Fruit fly (Drosophila melanogaster) whole organism, wandering third instar larva: ENCODE measurements around the gene pyd.

Source experiments
- Abd-B ChIP-seq: fragments of >200 bp; optimal IDR thresholded peaks from 2 replicates; lab custom pipeline; 2017; ENCODE audit warnings: missing biosample characterization, missing genetic modification characterization
- CG32264 ChIP-seq: fragments of 200-800 bp; sonication (Bioruptor generic); optimal IDR thresholded peaks from 2 replicates; lab custom pipeline; 2016; ENCODE audit warnings: missing biosample characterization, missing genetic modification characterization
- CG9705 ChIP-seq: fragments of 200-800 bp; sonication (Bioruptor generic); optimal IDR thresholded peaks from 2 replicates; lab custom pipeline; 2018; ENCODE audit warnings: missing biosample characterization, mild to moderate bottlenecking, missing genetic modification characterization
- CrebA ChIP-seq: fragments of 200-800 bp; sonication (Bioruptor generic); optimal IDR thresholded peaks from 2 replicates; lab custom pipeline; 2016; ENCODE audit warnings: missing biosample characterization, mild to moderate bottlenecking, missing genetic modification characterization, borderline replicate concordance
- Dfd ChIP-seq: fragments of >200 bp; optimal IDR thresholded peaks from 2 replicates; lab custom pipeline; 2017; ENCODE audit warnings: missing biosample characterization, missing genetic modification characterization
- Dif ChIP-seq: fragments of 200-275, 200-300 bp; sonication (Bioruptor generic); optimal IDR thresholded peaks from 2 replicates; lab custom pipeline; 2018; ENCODE audit warnings: missing biosample characterization, missing genetic modification characterization; ENCODE audit not compliant: partially characterized antibody
- GATAd ChIP-seq: sonication (Bioruptor generic); optimal IDR thresholded peaks from 2 replicates; lab custom pipeline; 2016; ENCODE audit warnings: missing biosample characterization, missing genetic modification characterization
- HLH106 ChIP-seq: fragments of 200-800 bp; optimal IDR thresholded peaks from 3 replicates; lab custom pipeline; 2019; ENCODE audit warnings: missing biosample characterization, mild to moderate bottlenecking, missing genetic modification characterization, moderate library complexity
- Hnf4 ChIP-seq: fragments of 200-800 bp; sonication (Bioruptor generic); optimal IDR thresholded peaks from 2 replicates; lab custom pipeline; 2016; ENCODE audit warnings: missing biosample characterization, mild to moderate bottlenecking, missing genetic modification characterization
- Hr78 ChIP-seq: fragments of >200 bp; optimal IDR thresholded peaks from 2 replicates; lab custom pipeline; 2017; ENCODE audit warnings: missing biosample characterization, missing genetic modification characterization
- Hr83 ChIP-seq: fragments of 200-300 bp; sonication (Bioruptor generic); optimal IDR thresholded peaks from 2 replicates; lab custom pipeline; 2016; ENCODE audit warnings: missing biosample characterization, mild to moderate bottlenecking, missing genetic modification characterization, moderate library complexity; ENCODE audit not compliant: poor library complexity, severe bottlenecking
- Jra ChIP-seq: sonication (Bioruptor generic); optimal IDR thresholded peaks from 2 replicates; lab custom pipeline; 2016; ENCODE audit warnings: missing biosample characterization, missing genetic modification characterization
- Mio ChIP-seq: sonication (Bioruptor generic); optimal IDR thresholded peaks from 2 replicates; lab custom pipeline; 2016; ENCODE audit warnings: missing biosample characterization, missing genetic modification characterization
- Myc ChIP-seq: fragments of >200 bp; optimal IDR thresholded peaks from 2 replicates; lab custom pipeline; 2017
- N ChIP-seq: fragments of >200 bp; optimal IDR thresholded peaks from 2 replicates; lab custom pipeline; 2018; ENCODE audit warnings: missing biosample characterization, missing external identifiers, missing genetic modification characterization
- OdsH ChIP-seq: fragments of 200-800 bp; sonication (Bioruptor generic); optimal IDR thresholded peaks from 2 replicates; lab custom pipeline; 2016; ENCODE audit warnings: missing biosample characterization, mild to moderate bottlenecking, missing genetic modification characterization
- Rel ChIP-seq, 2 experiments: fragments of 200-800 bp; sonication (Bioruptor generic) in 1 of 2; optimal IDR thresholded peaks; 2 replicates in 1 of 2; 3 replicates in 1 of 2; lab custom pipeline; 2016 to 2019; ENCODE audit warnings: mild to moderate bottlenecking in 2 of 2, missing biosample characterization in 2 of 2, missing genetic modification characterization in 2 of 2, moderate library complexity in 1 of 2
- Sp1 ChIP-seq: fragments of 200-800 bp; sonication (Bioruptor generic); optimal IDR thresholded peaks from 3 replicates; lab custom pipeline; 2019; ENCODE audit warnings: missing biosample characterization, mild to moderate bottlenecking, missing genetic modification characterization, moderate library complexity
- Vsx2 ChIP-seq: fragments of 200-300, 225-300 bp; sonication (Bioruptor generic); optimal IDR thresholded peaks from 2 replicates; lab custom pipeline; 2018; ENCODE audit warnings: missing biosample characterization, missing genetic modification characterization; ENCODE audit not compliant: partially characterized antibody
- br ChIP-seq: fragments of 200-800 bp; sonication (Bioruptor generic); optimal IDR thresholded peaks from 2 replicates; lab custom pipeline; 2016; ENCODE audit warnings: missing biosample characterization, missing genetic modification characterization
- brk ChIP-seq: fragments of 200-800 bp; sonication (Bioruptor generic); optimal IDR thresholded peaks from 2 replicates; lab custom pipeline; 2016; ENCODE audit warnings: missing biosample characterization, mild to moderate bottlenecking, missing genetic modification characterization
- dl ChIP-seq, 2 experiments: fragments of 175-275, 200-275 bp in 1 of 2; fragments of 200-275 bp in 1 of 2; sonication (Bioruptor generic); optimal IDR thresholded peaks; lab custom pipeline; 2018; ENCODE audit warnings: mild to moderate bottlenecking in 2 of 2, missing biosample characterization in 2 of 2, missing genetic modification characterization in 2 of 2, moderate library complexity in 2 of 2; ENCODE audit not compliant: partially characterized antibody in 2 of 2, insufficient read depth in 1 of 2
- dmrt93B ChIP-seq: fragments of 200-800 bp; sonication (Bioruptor generic); optimal IDR thresholded peaks from 2 replicates; lab custom pipeline; 2018; ENCODE audit warnings: missing biosample characterization, mild to moderate bottlenecking, missing genetic modification characterization
- dsf ChIP-seq: sonication (Bioruptor generic); optimal IDR thresholded peaks from 2 replicates; lab custom pipeline; 2016; ENCODE audit warnings: missing biosample characterization, missing genetic modification characterization, borderline replicate concordance
- ey ChIP-seq: fragments of 200-800 bp; sonication (Bioruptor generic); optimal IDR thresholded peaks from 2 replicates; lab custom pipeline; 2016; ENCODE audit warnings: missing biosample characterization, missing genetic modification characterization
- foxo ChIP-seq, 2 experiments: fragments of 200-800 bp; sonication (Bioruptor generic); optimal IDR thresholded peaks; 2 replicates in 1 of 2; 3 replicates in 1 of 2; lab custom pipeline; 2016 to 2017; ENCODE audit warnings: missing biosample characterization in 2 of 2, missing genetic modification characterization in 2 of 2
- fru ChIP-seq: fragments of 200-800 bp; sonication (Bioruptor generic); optimal IDR thresholded peaks from 3 replicates; lab custom pipeline; 2016; ENCODE audit warnings: missing biosample characterization, mild to moderate bottlenecking, missing genetic modification characterization
- h ChIP-seq: fragments of 200-800 bp; sonication (Bioruptor generic); optimal IDR thresholded peaks from 3 replicates; lab custom pipeline; 2016; ENCODE audit warnings: missing biosample characterization, mild to moderate bottlenecking, missing genetic modification characterization
- jim ChIP-seq: fragments of 175-275, 200-325 bp; sonication (Bioruptor generic); optimal IDR thresholded peaks from 2 replicates; lab custom pipeline; 2016; ENCODE audit warnings: missing biosample characterization, mild to moderate bottlenecking, missing genetic modification characterization
- lola ChIP-seq: fragments of >200 bp; optimal IDR thresholded peaks from 2 replicates; lab custom pipeline; 2017; ENCODE audit warnings: missing biosample characterization, missing genetic modification characterization
- pan ChIP-seq: fragments of >200 bp; optimal IDR thresholded peaks from 2 replicates; lab custom pipeline; 2017
- psq ChIP-seq: fragments of 200-800 bp; sonication (Bioruptor generic); optimal IDR thresholded peaks from 3 replicates; lab custom pipeline; 2017; ENCODE audit warnings: missing biosample characterization, mild to moderate bottlenecking, missing genetic modification characterization, moderate library complexity
- rgr ChIP-seq: fragments of 200-800 bp; sonication (Bioruptor generic); optimal IDR thresholded peaks from 3 replicates; lab custom pipeline; 2016; ENCODE audit warnings: missing biosample characterization, mild to moderate bottlenecking, missing genetic modification characterization
- sage ChIP-seq: fragments of 200-800 bp; sonication (Bioruptor generic); optimal IDR thresholded peaks from 2 replicates; lab custom pipeline; 2016; ENCODE audit warnings: missing biosample characterization, mild to moderate bottlenecking, missing genetic modification characterization
- sv ChIP-seq: fragments of 200-800 bp; sonication (Bioruptor generic); optimal IDR thresholded peaks from 3 replicates; lab custom pipeline; 2016; ENCODE audit warnings: missing biosample characterization, missing genetic modification characterization
- tai ChIP-seq: sonication (Bioruptor generic); optimal IDR thresholded peaks from 2 replicates; lab custom pipeline; 2016; ENCODE audit warnings: missing biosample characterization, missing genetic modification characterization
- usp ChIP-seq: fragments of >200 bp; optimal IDR thresholded peaks from 2 replicates; lab custom pipeline; 2017; ENCODE audit warnings: missing biosample characterization, missing genetic modification characterization
- woc ChIP-seq: sonication (Bioruptor generic); optimal IDR thresholded peaks from 2 replicates; lab custom pipeline; 2016; ENCODE audit warnings: missing biosample characterization, mild to moderate bottlenecking, missing genetic modification characterization

Gene pyd

DNA sequence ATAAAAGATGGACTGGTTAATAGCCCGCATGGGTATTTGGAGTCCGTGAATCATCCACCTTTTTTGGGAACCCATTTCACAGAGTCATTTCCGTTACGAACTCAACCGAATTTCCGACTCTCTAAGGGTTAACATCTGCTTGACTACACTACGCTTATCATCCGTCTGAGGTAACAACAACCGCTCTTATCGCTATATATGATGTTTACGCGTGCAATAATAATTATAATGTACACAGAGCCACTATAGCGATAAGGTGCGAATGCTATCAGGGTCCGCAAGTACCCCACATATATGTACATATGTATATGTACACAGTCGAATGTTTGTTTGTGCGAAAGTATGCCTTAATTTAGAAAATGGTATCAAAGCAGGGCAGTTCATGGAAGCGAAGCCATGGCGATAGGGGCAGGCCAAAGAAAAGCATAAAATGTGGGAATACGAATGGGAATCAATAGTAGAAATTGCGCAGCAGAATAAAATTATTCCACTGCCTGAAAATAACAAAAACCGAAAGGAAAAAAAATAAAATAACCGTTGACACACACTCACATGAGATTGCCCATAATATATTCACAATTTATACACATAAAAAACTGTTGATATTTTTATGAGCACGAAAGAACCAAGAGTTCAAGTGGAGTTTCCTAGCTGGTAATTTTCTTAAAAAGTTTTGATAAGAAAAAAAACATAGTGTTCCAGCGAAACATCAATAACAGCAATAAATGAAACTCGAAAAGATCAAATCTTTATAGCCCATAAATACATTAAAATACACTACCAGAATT is 121.1 kb downstream of the pyd start (continued):
- TF ChIP-seq N (GFP tag; lab: Kevin White, UChicago) (no peak), ey (GFP tag; lab: Kevin White, UChicago) (peak; percentile 42), jim (GFP tag; lab: Kevin White, UChicago) (no peak)
- TF ChIP-seq, all 38 proteins: peak for 19

DNA sequence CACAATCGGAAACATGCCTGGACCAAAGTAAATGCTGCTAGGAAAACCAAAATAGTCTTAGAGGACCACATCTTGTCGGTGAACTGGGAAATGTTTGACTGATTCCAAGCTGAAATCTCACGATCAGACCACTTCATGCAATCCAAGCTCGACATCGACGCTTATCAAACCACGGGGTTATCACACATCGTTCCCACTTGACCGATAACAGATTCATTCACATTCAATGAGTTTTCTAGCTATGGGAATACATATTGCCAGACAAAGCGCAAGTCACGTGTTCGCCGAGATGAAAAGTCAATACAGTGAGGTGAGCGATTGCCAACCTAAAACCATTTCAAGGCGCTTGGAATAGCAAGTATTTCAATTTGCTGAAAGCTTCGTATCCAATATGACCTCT is 122.0 kb downstream of the pyd start:
- TF ChIP-seq Rel (GFP tag; optimal IDR thresholded peaks at IDR 0.05; lab: Kevin White, UChicago) = no peak
- peak; percentile 74 for TF ChIP-seq Rel (tag; optimal IDR thresholded peaks at IDR 0.05; lab: Kevin White, UChicago)
- TF ChIP-seq Hr78 (GFP tag; lab: Kevin White, UChicago) = no peak

DNA sequence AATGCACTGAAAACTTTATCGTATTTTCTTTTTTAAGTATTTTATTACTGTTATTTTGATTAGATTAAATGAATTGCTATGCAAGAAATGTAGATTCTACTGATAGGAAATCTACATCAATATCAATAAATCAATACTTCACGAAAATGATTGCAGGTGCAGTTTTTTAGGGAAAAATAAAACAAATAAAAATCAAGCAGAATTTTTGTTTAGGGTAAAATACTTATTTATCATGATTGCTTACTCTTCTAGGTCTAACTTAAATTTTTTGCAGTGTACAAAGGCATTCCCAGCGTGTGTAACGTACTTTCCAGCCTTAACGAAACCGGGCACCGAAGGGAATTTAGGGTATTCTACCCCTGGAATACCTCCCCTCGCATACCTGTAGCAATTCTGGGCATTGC is 123.2 kb downstream of the pyd start:
- peak; percentile 73 for TF ChIP-seq Sp1 (GFP tag; lab: Kevin White, UChicago)
- TF ChIP-seq Jra (GFP tag; lab: Kevin White, UChicago) = peak; percentile 24
- no peak for TF ChIP-seq Hr78 (GFP tag; lab: Kevin White, UChicago)
- TF ChIP-seq Mio (GFP tag; lab: Kevin White, UChicago) = no peak
- peak; percentile 57 for TF ChIP-seq ey (GFP tag; lab: Kevin White, UChicago)
- TF ChIP-seq OdsH (GFP tag; lab: Kevin White, UChicago) = peak; percentile 61
- no peak for TF ChIP-seq Vsx2 (GFP tag; lab: Kevin White, UChicago)
- TF ChIP-seq Hr83 (GFP tag; lab: Kevin White, UChicago) = no peak
- no peak for TF ChIP-seq pan (lab: Kevin White, UChicago)
- TF ChIP-seq jim (GFP tag; lab: Kevin White, UChicago) = no peak
- no peak for TF ChIP-seq usp
- TF ChIP-seq foxo (GFP tag; optimal IDR thresholded peaks at IDR 0.05; lab: Kevin White, UChicago) = peak in 1 of 2 experiments; percentile 72
- peak; percentile 1 for TF ChIP-seq Rel (GFP tag; optimal IDR thresholded peaks at IDR 0.05; lab: Kevin White, UChicago)
- no peak for TF ChIP-seq Rel (tag; optimal IDR thresholded peaks at IDR 0.05; lab: Kevin White, UChicago)
- peak; percentile 72 for TF ChIP-seq rgr
- TF ChIP-seq Dfd (GFP tag; lab: Kevin White, UChicago) = no peak
- TF ChIP-seq Abd-B (GFP tag; lab: Kevin White, UChicago) = no peak
- TF ChIP-seq Dif (GFP tag; lab: Kevin White, UChicago) = no peak
- peak; percentile 5 for TF ChIP-seq Hnf4 (GFP tag; lab: Kevin White, UChicago)
- no peak for TF ChIP-seq Myc (lab: Kevin White, UChicago)
- no peak for TF ChIP-seq dsf (GFP tag; lab: Kevin White, UChicago)
- TF ChIP-seq h (GFP tag; lab: Kevin White, UChicago) = peak; percentile 63
- peak; percentile 12 for TF ChIP-seq sage (GFP tag; lab: Kevin White, UChicago)
- peak; percentile 52 for TF ChIP-seq woc
- peak; percentile 16 for TF ChIP-seq psq (GFP tag; lab: Kevin White, UChicago)
- peak; percentile 63 for TF ChIP-seq HLH106 (tag; lab: Kevin White, UChicago)
- TF ChIP-seq dl (GFP tag; optimal IDR thresholded peaks at IDR 0.05; lab: Kevin White, UChicago; ENCODE audit: insufficient read depth in 1 of 2, partially characterized antibody in 2 of 2) = no peak
- TF ChIP-seq CG9705 (GFP tag; lab: Kevin White, UChicago) = no peak
- TF ChIP-seq lola = no peak
- no peak for TF ChIP-seq GATAd
- TF ChIP-seq tai = no peak
- no peak for TF ChIP-seq dmrt93B (GFP tag; lab: Kevin White, UChicago)
- TF ChIP-seq brk (GFP tag; lab: Kevin White, UChicago) = peak; percentile 70
- peak; percentile 69 for TF ChIP-seq fru
- TF ChIP-seq sv = peak; percentile 53
- peak; percentile 29 for TF ChIP-seq br (GFP tag; lab: Kevin White, UChicago)
- TF ChIP-seq CG32264 (GFP tag; lab: Kevin White, UChicago) = no peak
- TF ChIP-seq N (GFP tag; lab: Kevin White, UChicago) = no peak
- no peak for TF ChIP-seq CrebA (GFP tag; lab: Kevin White, UChicago)
